Worm (Caenorhabditis elegans) whole organism, L3 larva: ENCODE results near the gene fbxc-25.
A peak's percentile ranks its signal among the peaks of the same experiment; 100 is the strongest.

Source experiments
- R02D3.7 ChIP-seq: fragments of 150-350 bp; optimal IDR thresholded peaks from 2 replicates; lab custom pipeline; 2014; ENCODE audit warnings: missing biosample characterization, missing genetic modification characterization
- aly-2 ChIP-seq: fragments of 150-350 bp; optimal IDR thresholded peaks from 2 replicates; lab custom pipeline; 2014; ENCODE audit warnings: missing biosample characterization, missing genetic modification characterization
- ceh-16 ChIP-seq: sonication (generic microtip); optimal IDR thresholded peaks from 2 replicates; lab custom pipeline; 2017; ENCODE audit warnings: missing biosample characterization, missing genetic modification characterization
- ceh-82 ChIP-seq: fragments of 150-350 bp; optimal IDR thresholded peaks from 2 replicates; lab custom pipeline; 2014; ENCODE audit warnings: missing biosample characterization, missing genetic modification characterization
- ceh-9 ChIP-seq: sonication (generic microtip); optimal IDR thresholded peaks from 2 replicates; lab custom pipeline; 2018; ENCODE audit warnings: missing biosample characterization, missing genetic modification characterization
- daf-12 ChIP-seq: fragments of 150-350 bp; optimal IDR thresholded peaks from 2 replicates; lab custom pipeline; 2014; ENCODE audit warnings: missing biosample characterization, missing genetic modification reagents, missing genetic modification characterization
- elt-1 ChIP-seq: fragments of 150-350 bp; optimal IDR thresholded peaks from 2 replicates; lab custom pipeline; 2014; ENCODE audit warnings: missing biosample characterization, missing genetic modification characterization
- elt-2 ChIP-seq: sonication (generic microtip); optimal IDR thresholded peaks from 2 replicates; lab custom pipeline; 2016; ENCODE audit warnings: missing genetic modification reagents, mild to moderate bottlenecking, missing genetic modification characterization, missing compliant biosample characterization
- elt-3 ChIP-seq, 3 experiments: fragments of 150-350 bp in 1 of 3; sonication (generic microtip) in 2 of 3; optimal IDR thresholded peaks; 2 replicates in 2 of 3; 4 replicates in 1 of 3; lab custom pipeline; 2014 to 2017; ENCODE audit warnings: missing biosample characterization in 3 of 3, missing genetic modification characterization in 3 of 3
- eor-1 ChIP-seq, 2 experiments: fragments of 150-350 bp; optimal IDR thresholded peaks; 2 replicates each; lab custom pipeline; 2014 to 2018; ENCODE audit warnings: missing biosample characterization in 2 of 2, missing genetic modification characterization in 2 of 2
- fkh-10 ChIP-seq: sonication (generic microtip); optimal IDR thresholded peaks from 2 replicates; lab custom pipeline; 2017; ENCODE audit warnings: missing biosample characterization, missing genetic modification reagents, missing genetic modification characterization
- fos-1 ChIP-seq: fragments of 150-350 bp; optimal IDR thresholded peaks from 2 replicates; lab custom pipeline; 2014; ENCODE audit warnings: missing biosample characterization, missing genetic modification characterization
- hmg-11 ChIP-seq: sonication (generic microtip); optimal IDR thresholded peaks from 2 replicates; lab custom pipeline; 2016; ENCODE audit warnings: missing genetic modification characterization, missing compliant biosample characterization
- jun-1 ChIP-seq: fragments of 150-350 bp; optimal IDR thresholded peaks from 2 replicates; lab custom pipeline; 2014; ENCODE audit warnings: missing biosample characterization, missing genetic modification reagents, missing genetic modification characterization
- mdl-1 ChIP-seq: fragments of 150-350 bp; optimal IDR thresholded peaks from 2 replicates; lab custom pipeline; 2014; ENCODE audit warnings: missing biosample characterization, missing genetic modification characterization
- mml-1 ChIP-seq: fragments of 150-350 bp; sonication (generic microtip); optimal IDR thresholded peaks from 3 replicates; lab custom pipeline; 2014; ENCODE audit warnings: missing biosample characterization, missing genetic modification characterization
- nfya-1 ChIP-seq: sonication (generic microtip); optimal IDR thresholded peaks from 2 replicates; lab custom pipeline; 2017; ENCODE audit warnings: missing genetic modification characterization, mild to moderate bottlenecking, missing compliant biosample characterization, antibody characterized with exemption, moderate library complexity; ENCODE audit not compliant: insufficient read depth
- nhr-11 ChIP-seq: fragments of 150-350 bp; optimal IDR thresholded peaks from 2 replicates; lab custom pipeline; 2014; ENCODE audit warnings: missing biosample characterization, missing genetic modification characterization
- nhr-23 ChIP-seq: fragments of 150-350 bp; optimal IDR thresholded peaks from 2 replicates; lab custom pipeline; 2014; ENCODE audit warnings: missing biosample characterization, missing genetic modification reagents, missing genetic modification characterization
- nhr-25 ChIP-seq: sonication (generic microtip); optimal IDR thresholded peaks from 2 replicates; lab custom pipeline; 2017; ENCODE audit warnings: missing biosample characterization, missing genetic modification characterization
- nhr-28 ChIP-seq: fragments of 150-350 bp; optimal IDR thresholded peaks from 2 replicates; lab custom pipeline; 2014; ENCODE audit warnings: missing biosample characterization, missing genetic modification characterization
- nhr-43 ChIP-seq: sonication (generic microtip); optimal IDR thresholded peaks from 2 replicates; lab custom pipeline; 2016; ENCODE audit warnings: mild to moderate bottlenecking, missing genetic modification characterization, missing compliant biosample characterization; ENCODE audit not compliant: poor library complexity, severe bottlenecking
- nhr-76 ChIP-seq: fragments of 150-350 bp; sonication (generic microtip); optimal IDR thresholded peaks from 5 replicates; lab custom pipeline; 2014; ENCODE audit warnings: missing biosample characterization, missing genetic modification characterization
- nhr-77 ChIP-seq: fragments of 150-350 bp; optimal IDR thresholded peaks from 2 replicates; lab custom pipeline; 2014; ENCODE audit warnings: missing biosample characterization, missing genetic modification characterization
- pha-4 ChIP-seq: fragments of 150-350 bp; optimal IDR thresholded peaks from 2 replicates; lab custom pipeline; 2014; ENCODE audit warnings: missing biosample characterization, missing genetic modification reagents, missing genetic modification characterization
- pqm-1 ChIP-seq: fragments of 150-350 bp; optimal IDR thresholded peaks from 2 replicates; lab custom pipeline; 2017; ENCODE audit warnings: missing biosample characterization, missing genetic modification characterization, inconsistent platforms
- tbx-2 ChIP-seq: sonication (generic microtip); optimal IDR thresholded peaks from 2 replicates; lab custom pipeline; 2016; ENCODE audit warnings: mild to moderate bottlenecking, missing genetic modification characterization, missing compliant biosample characterization
- unc-62 ChIP-seq: fragments of 150-350 bp; sonication (generic microtip); optimal IDR thresholded peaks from 4 replicates; lab custom pipeline; 2014; ENCODE audit warnings: missing biosample characterization, missing genetic modification reagents, missing genetic modification characterization
- zag-1 ChIP-seq: fragments of 150-350 bp; optimal IDR thresholded peaks from 2 replicates; lab custom pipeline; 2014; ENCODE audit warnings: missing biosample characterization, missing genetic modification characterization
- ztf-11 ChIP-seq: fragments of 150-350 bp; optimal IDR thresholded peaks from 2 replicates; lab custom pipeline; 2014; ENCODE audit warnings: missing biosample characterization, missing genetic modification characterization

Gene fbxc-25

DNA sequence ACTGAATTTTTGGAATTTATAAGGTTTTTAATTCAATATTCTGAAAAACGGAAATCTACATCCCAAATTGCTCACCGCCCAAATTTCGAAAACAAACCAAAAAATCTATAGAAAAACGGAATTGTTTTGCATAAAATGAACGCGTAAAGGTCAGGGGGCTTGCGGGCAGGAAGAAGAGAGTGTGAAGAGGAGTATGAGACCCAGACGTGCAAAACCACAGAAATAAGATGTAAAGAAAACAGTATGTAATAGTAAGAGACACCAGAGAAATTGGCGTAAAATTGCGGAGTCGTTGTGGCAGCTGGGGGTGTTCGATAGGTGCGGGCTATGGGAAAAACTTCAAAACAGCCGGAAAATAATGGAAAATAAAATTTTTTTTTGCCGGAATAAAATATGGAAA lies 44.9 kb upstream of the fbxc-25 start:
- TF ChIP-seq ceh-82 (tag; lab: Kevin White, UChicago) (no peak), elt-3 (tag; optimal IDR thresholded peaks at IDR 0.05; lab: Kevin White, UChicago) (no peak), unc-62 (GFP tag; lab: Kevin White, UChicago) (no peak), jun-1 (tag; lab: Kevin White, UChicago) (no peak), ceh-16 (tag; lab: Kevin White, UChicago) (peak; percentile 16), nhr-28 (tag; lab: Kevin White, UChicago) (no peak), nhr-77 (tag; lab: Kevin White, UChicago) (no peak), pqm-1 (tag; lab: Kevin White, UChicago) (no peak), hmg-11 (tag; lab: Kevin White, UChicago) (peak; percentile 42), R02D3.7 (tag; lab: Kevin White, UChicago) (no peak), zag-1 (tag; lab: Kevin White, UChicago) (no peak), nhr-76 (tag; lab: Kevin White, UChicago) (no peak), tbx-2 (tag; lab: Kevin White, UChicago) (no peak), nfya-1 (tag; lab: Kevin White, UChicago) (peak; percentile 14), elt-1 (tag; lab: Kevin White, UChicago) (no peak), nhr-11 (tag; lab: Kevin White, UChicago) (no peak), mdl-1 (tag; lab: Kevin White, UChicago) (no peak), aly-2 (no peak), elt-2 (tag; lab: Kevin White, UChicago) (peak; percentile 5), nhr-23 (tag; lab: Kevin White, UChicago) (no peak), ztf-11 (tag; lab: Kevin White, UChicago) (no peak)

- TF ChIP-seq nhr-76 (tag; lab: Kevin White, UChicago) (no peak), fos-1 (tag; lab: Kevin White, UChicago) (no peak), unc-62 (GFP tag; lab: Kevin White, UChicago) (no peak), ceh-9 (tag; lab: Kevin White, UChicago) (no peak)
Measured at ce11 chrII:2336177-2336576, 40.1 kb upstream of the fbxc-25 start.

DNA sequence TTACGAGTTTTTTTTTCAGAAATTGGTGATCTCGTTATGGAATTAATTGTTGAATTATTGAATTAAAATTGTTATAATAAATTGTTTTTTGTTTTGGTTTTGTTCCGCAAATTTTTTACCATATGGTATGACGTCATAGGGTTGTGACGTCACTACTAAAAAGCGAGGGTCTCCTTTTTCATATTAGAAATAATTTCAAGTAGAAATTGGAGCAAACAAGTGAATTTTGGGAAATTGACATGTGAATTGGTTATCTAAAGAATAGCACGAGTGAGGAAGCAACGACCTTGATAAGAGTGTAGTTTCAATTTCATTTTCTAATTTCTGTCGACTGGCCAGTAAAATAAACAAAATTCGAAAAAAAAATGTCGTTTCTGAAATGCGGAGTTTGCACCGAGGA lies 39.5 kb upstream of the fbxc-25 start, which contains the start of gene F43C11.7:
Gene F43C11.7, plus strand, starts transcription at position 326 of the 400 bp plus-strand sequence.
- peak; percentile 87 for TF ChIP-seq elt-2 (tag; lab: Kevin White, UChicago)
- TF ChIP-seq pha-4 (tag; lab: Kevin White, UChicago): peak; percentile 51
- TF ChIP-seq ceh-9 (tag; lab: Kevin White, UChicago): no peak
- peak; percentile 49 for TF ChIP-seq pqm-1 (tag; lab: Kevin White, UChicago)

DNA sequence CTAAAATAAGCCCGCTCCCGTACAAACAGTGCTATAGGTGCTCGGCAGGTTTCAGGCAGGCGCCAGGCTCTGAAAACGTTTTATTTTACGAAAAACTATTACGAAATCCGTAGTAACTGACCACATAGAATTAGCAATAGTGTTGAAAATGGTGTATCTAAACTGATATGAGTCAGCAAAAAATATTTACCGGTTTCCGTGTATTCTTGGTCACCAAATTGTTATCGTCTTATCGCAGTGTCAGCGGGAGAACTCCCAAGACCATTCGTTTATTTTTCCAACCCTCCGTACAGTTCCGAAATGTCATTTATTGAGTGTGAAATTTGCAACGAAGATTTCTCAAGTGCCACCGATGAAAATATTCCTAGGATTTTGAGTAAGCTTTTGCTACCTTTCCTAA lies 36.2 kb upstream of the fbxc-25 start, which contains the start of gene F43C11.8:
Gene F43C11.8, plus strand, starts transcription at position 301 of the 400 bp plus-strand sequence.
- TF ChIP-seq unc-62 (GFP tag; lab: Kevin White, UChicago) (no peak), daf-12 (tag; lab: Kevin White, UChicago) (no peak), nhr-11 (tag; lab: Kevin White, UChicago) (no peak)
- TF ChIP-seq, all 47 proteins: peak for 0

DNA sequence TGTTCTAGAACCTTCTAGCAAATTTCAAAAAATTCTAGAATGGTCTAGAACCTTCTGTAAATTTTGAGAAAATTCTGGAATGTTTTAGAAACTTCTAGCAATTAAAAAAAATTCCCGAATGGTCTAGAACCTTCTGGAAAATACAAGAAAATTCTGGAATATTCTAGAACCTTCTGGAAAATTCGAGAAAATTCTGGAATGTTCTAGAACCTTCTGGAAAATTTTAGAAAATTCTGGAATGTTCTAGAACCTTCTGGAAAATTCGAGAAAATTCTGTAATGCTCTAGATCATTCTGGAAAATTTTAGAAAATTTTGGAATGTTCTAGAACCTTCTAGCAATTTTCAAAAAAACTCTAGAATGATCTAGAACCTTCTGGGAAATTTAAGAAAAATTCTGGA lies 34.4 kb upstream of the fbxc-25 start:
- TF ChIP-seq nhr-76 (tag; lab: Kevin White, UChicago) (no peak), mml-1 (no peak), nhr-77 (tag; lab: Kevin White, UChicago) (no peak), elt-3 (tag; optimal IDR thresholded peaks at IDR 0.05; lab: Kevin White, UChicago) (no peak), eor-1 (tag; optimal IDR thresholded peaks at IDR 0.05; lab: Kevin White, UChicago) (no peak), nhr-25 (no peak), nhr-28 (tag; lab: Kevin White, UChicago) (no peak), pqm-1 (tag; lab: Kevin White, UChicago) (no peak), ztf-11 (tag; lab: Kevin White, UChicago) (no peak), R02D3.7 (tag; lab: Kevin White, UChicago) (no peak), fkh-10 (no peak), zag-1 (tag; lab: Kevin White, UChicago) (no peak), nhr-43 (tag; lab: Kevin White, UChicago) (no peak), nhr-11 (tag; lab: Kevin White, UChicago) (no peak)
